Fruit fly (Drosophila melanogaster): ENCODE data around the gene P5CDh2.
A peak's percentile ranks its signal among the peaks of the same experiment; 100 is the strongest.

The P5CDh2 gene

DNA sequence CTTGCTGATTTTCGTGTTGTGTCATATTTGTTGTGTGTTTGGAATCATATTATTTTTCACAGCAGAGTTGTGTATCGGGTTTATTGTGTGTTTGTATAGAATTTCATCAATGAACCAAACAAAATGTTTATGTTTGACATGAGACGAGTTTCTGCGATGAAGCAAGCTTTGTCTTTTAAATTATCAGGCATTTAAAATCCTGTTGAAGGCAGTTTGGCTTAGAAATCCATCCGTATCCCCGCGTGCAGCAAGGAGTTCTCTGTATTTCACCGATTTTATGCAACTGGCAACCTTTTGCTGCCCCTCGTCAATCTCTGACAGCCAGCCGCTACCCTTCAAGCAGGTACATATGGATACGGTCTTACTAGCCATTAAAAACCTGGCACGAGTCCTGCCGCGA, 9.9 kb upstream of the P5CDh2 start, which contains the start of the genes CG6569 and Cby:
Gene CG6569, minus strand, starts transcription at position 101 of the 400 bp plus-strand sequence.
Gene Cby, plus strand, starts transcription at position 185 of the 400 bp plus-strand sequence.
- no peak for TF ChIP-seq CG8159 (tag; optimal IDR thresholded peaks at IDR 0.05)
- TF ChIP-seq CG4496 (GFP tag; IDR thresholded peaks at IDR 0.05), result no peak
- TF ChIP-seq CG10348 (GFP tag; IDR thresholded peaks at IDR 0.05), result no peak
- no peak for TF ChIP-seq EcR (GFP tag; optimal IDR thresholded peaks at IDR 0.05)
- no peak for TF ChIP-seq Ets98B (GFP tag; IDR thresholded peaks at IDR 0.05)

DNA sequence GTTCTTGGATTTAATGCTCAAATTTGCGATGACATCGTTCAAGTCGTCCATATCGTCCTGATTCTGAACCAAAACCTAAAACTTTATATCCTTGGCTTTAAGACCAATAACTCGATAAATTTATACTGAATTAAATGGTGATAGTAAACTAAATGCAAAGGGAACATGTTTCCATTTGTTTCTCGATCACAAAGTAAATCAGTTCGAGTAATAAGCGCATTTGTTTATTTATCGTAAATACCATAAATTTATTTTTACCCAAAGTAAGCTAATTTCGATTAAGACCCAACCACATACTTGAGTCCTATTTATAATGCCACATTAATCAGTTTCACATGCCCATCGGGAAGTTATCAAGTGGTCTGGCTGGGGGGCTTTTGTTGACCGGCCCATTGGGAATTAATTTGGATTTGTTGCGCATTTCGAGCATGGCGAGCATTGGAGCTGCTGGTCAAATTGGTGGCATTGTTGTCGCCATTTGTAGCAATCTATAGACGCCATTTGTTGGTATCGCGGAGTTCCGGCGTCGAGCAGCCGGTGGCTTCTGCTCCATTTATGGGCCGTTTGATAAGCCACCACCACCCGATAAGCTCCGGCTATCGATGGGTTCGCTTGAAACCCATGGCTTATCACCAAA, 8.2 kb upstream of the P5CDh2 start, which contains the start of gene CG31174:
Gene CG31174, minus strand, starts transcription at position 51 of the 637 bp plus-strand sequence.
- TF ChIP-seq CG10348 (GFP tag; IDR thresholded peaks at IDR 0.05) (no peak), CG4496 (GFP tag; IDR thresholded peaks at IDR 0.05) (no peak), CG8301 (tag; optimal IDR thresholded peaks at IDR 0.05) (no peak), D1 (tag; optimal IDR thresholded peaks at IDR 0.05) (no peak), fd96Ca (GFP tag; IDR thresholded peaks at IDR 0.05) (no peak), Snoo (tag; optimal IDR thresholded peaks at IDR 0.05) (no peak), rn (GFP tag; IDR thresholded peaks at IDR 0.05) (no peak), Pif1A (GFP tag; optimal IDR thresholded peaks at IDR 0.05) (no peak)

DNA sequence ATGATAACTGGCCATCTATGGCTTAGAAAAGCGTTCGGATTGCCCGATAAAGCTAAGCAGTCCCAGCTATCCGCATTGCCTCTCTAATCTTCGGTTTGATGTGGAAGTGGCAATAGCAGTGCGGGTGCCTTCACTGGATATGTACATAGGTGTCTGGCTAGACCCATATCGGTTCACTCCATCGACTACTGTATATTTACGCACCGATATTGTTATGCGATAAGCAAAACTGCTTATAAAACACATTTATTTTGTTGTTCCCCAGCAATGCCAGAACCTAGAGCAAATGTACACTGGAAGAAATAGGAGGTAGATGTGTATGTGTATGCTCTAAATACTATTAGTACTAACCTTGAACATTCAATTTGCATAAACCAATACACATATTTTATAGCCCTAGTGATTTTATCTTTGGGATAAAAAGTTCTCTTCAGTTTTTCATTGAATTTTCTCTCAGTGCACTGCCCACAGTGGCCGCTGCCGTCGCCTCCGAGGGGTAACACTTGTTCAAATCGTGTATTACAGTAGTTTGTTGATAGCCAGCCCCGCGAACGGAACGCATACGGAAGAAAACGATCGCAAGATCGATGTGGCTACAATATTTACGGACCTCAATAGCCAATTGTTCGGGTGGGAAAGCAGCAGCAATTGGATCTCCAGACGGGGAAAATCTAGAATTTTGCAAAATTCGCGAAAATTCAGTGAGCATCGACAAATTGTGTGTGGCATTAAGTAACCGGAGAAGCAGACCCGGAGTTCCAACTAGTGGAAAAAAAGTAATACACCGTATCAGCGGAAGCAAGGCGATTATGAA, 7.4 kb upstream of the P5CDh2 start, which contains the start of gene CG31431:
Gene CG31431, plus strand, starts transcription at position 524 of the 814 bp plus-strand sequence.
- TF ChIP-seq D1 (tag; optimal IDR thresholded peaks at IDR 0.05), result no peak
- peak; percentile 74 for TF ChIP-seq rn (GFP tag; IDR thresholded peaks at IDR 0.05)
- peak; percentile 85 for TF ChIP-seq CG8159 (tag; optimal IDR thresholded peaks at IDR 0.05)
- peak; percentile 62 for TF ChIP-seq CG10348 (GFP tag; IDR thresholded peaks at IDR 0.05)
- peak; percentile 82 for TF ChIP-seq Pif1B (GFP tag; optimal IDR thresholded peaks at IDR 0.05)
- TF ChIP-seq CG34367 (tag; optimal IDR thresholded peaks at IDR 0.05), result peak; percentile 78
- peak; percentile 66 for TF ChIP-seq gl (tag; optimal IDR thresholded peaks at IDR 0.05)
- peak; percentile 87 for TF ChIP-seq CG17806 (tag; optimal IDR thresholded peaks at IDR 0.05)
- peak; percentile 95 for TF ChIP-seq CG32121 (GFP tag; IDR thresholded peaks at IDR 0.05)
- no peak for TF ChIP-seq CG13204 (GFP tag; optimal IDR thresholded peaks at IDR 0.05)
- peak; percentile 90 for TF ChIP-seq CG12605 (GFP tag; IDR thresholded peaks at IDR 0.05)
- peak; percentile 93 for TF ChIP-seq Ets98B (GFP tag; IDR thresholded peaks at IDR 0.05)
- peak; percentile 28 for TF ChIP-seq Snoo (tag; optimal IDR thresholded peaks at IDR 0.05)
- no peak for TF ChIP-seq EcR (GFP tag; optimal IDR thresholded peaks at IDR 0.05)
- peak; percentile 89 for TF ChIP-seq CG14655 (GFP tag; optimal IDR thresholded peaks at IDR 0.05)
- TF ChIP-seq Pif1A (GFP tag; optimal IDR thresholded peaks at IDR 0.05), result peak; percentile 82
- TF ChIP-seq CG4496 (GFP tag; IDR thresholded peaks at IDR 0.05), result peak; percentile 94
- TF ChIP-seq fd96Ca (GFP tag; IDR thresholded peaks at IDR 0.05), result peak; percentile 90
- TF ChIP-seq CG8301 (tag; optimal IDR thresholded peaks at IDR 0.05), result peak; percentile 91
- peak; percentile 85 for TF ChIP-seq CG15710 (tag; optimal IDR thresholded peaks at IDR 0.05)
- peak; percentile 81 for TF ChIP-seq CG9948 (tag; optimal IDR thresholded peaks at IDR 0.05)

DNA sequence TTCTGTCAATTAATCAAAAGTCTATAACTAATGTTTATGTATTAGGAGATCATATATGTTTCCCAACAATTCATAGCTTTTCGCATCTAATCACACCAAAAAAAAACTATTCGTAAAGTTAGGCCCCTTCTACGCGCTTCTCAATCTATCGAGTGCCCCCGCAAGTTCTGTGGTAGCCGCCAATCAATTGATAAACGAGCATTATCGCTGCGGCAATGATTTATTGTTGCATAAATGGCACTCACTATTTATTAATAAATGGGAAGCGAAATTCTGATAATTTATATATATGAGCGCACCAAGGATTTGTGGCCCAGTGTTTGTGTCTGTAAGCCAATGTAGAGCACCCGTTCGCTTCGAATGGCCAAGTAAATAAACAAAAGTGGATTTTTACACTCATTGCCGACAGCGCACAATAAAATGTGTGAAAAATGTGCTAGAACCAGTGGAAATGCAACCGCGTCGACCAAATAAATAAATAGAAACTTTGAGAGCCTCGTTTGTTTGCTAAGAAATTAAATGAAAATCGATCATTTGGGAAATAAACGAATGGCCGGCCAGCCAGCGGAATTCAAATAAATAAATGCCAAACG, 6.3 kb upstream of the P5CDh2 start:
- TF ChIP-seq CG8301 (tag; optimal IDR thresholded peaks at IDR 0.05) (no peak), Pif1A (GFP tag; optimal IDR thresholded peaks at IDR 0.05) (no peak), CG34367 (tag; optimal IDR thresholded peaks at IDR 0.05) (no peak), CG10348 (GFP tag; IDR thresholded peaks at IDR 0.05) (no peak), gl (tag; optimal IDR thresholded peaks at IDR 0.05) (no peak), EcR (GFP tag; optimal IDR thresholded peaks at IDR 0.05) (no peak), CG9948 (tag; optimal IDR thresholded peaks at IDR 0.05) (no peak)

DNA sequence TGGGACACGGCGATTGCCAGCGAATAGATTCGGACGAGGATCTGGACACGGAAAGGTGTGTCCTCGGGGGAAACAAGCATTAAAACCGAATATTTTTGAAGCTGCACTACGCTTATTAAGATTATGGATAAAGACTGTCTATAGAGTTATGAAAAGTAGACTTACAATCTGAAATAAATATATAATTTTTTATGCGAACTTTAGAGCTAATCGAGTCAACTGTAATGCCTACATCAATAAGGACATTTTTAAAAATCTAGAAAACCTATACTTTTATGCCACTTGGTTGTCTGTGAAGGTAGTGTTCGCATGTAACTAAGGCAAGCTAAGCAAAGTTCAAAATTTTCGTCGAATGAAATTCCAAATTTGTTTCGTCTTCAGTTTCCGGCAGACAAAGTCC, 4.3 kb upstream of the P5CDh2 start, which contains the start of gene CG31178:
Gene CG31178, plus strand, starts transcription at position 301 of the 400 bp plus-strand sequence.
- TF ChIP-seq CG17806 (tag; optimal IDR thresholded peaks at IDR 0.05) (no peak), CG13204 (GFP tag; optimal IDR thresholded peaks at IDR 0.05) (no peak), CG8159 (tag; optimal IDR thresholded peaks at IDR 0.05) (no peak), gl (tag; optimal IDR thresholded peaks at IDR 0.05) (no peak), CG15710 (tag; optimal IDR thresholded peaks at IDR 0.05) (no peak), CG34367 (tag; optimal IDR thresholded peaks at IDR 0.05) (no peak), CG12605 (GFP tag; IDR thresholded peaks at IDR 0.05) (no peak), CG9948 (tag; optimal IDR thresholded peaks at IDR 0.05) (no peak), CG14655 (GFP tag; optimal IDR thresholded peaks at IDR 0.05) (no peak)

DNA sequence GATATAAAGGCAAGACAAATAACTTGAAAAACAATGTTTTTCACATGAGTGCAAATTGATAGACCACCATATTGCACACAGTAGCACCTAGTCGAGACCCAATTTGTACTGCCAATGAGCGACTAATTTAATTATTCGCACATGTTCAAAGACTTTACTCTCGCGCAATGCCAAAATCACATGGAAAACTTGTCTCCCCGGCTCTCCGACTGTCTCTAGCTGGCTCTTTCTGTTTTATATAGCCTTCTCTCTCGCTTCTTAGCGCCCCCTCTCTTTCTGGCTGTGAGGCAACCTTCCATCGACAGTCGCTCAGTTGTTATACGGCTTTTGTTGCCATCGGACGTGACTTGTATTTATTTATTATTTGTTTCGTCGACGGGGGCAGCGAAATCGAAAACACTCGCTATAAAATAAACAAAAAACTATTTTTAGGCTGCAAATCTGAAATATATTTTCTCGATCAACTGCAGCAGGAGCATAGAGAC, 2.7 kb upstream of the P5CDh2 start, which contains the start of gene CG6656:
Gene CG6656, plus strand, starts transcription at position 312 of the 485 bp plus-strand sequence.
- peak; percentile 81; the same call in 1 of the 2 replicates for TF ChIP-seq Ets98B (GFP tag; IDR thresholded peaks at IDR 0.05)
- peak; percentile 26 for TF ChIP-seq CG13204 (GFP tag; optimal IDR thresholded peaks at IDR 0.05)
- peak; percentile 86 for TF ChIP-seq EcR (GFP tag; optimal IDR thresholded peaks at IDR 0.05)
- TF ChIP-seq Snoo (tag; optimal IDR thresholded peaks at IDR 0.05), result peak; percentile 47
- TF ChIP-seq CG9948 (tag; optimal IDR thresholded peaks at IDR 0.05), result no peak
- peak; percentile 11 for TF ChIP-seq CG15710 (tag; optimal IDR thresholded peaks at IDR 0.05)
- TF ChIP-seq rn (GFP tag; IDR thresholded peaks at IDR 0.05), result no peak
- TF ChIP-seq Pif1A (GFP tag; optimal IDR thresholded peaks at IDR 0.05), result peak; percentile 29
- TF ChIP-seq CG32121 (GFP tag; IDR thresholded peaks at IDR 0.05), result peak; percentile 67
- TF ChIP-seq CG34367 (tag; optimal IDR thresholded peaks at IDR 0.05), result no peak
- TF ChIP-seq CG12605 (GFP tag; IDR thresholded peaks at IDR 0.05), result peak; percentile 74; the same call in 1 of the 2 replicates
- TF ChIP-seq CG10348 (GFP tag; IDR thresholded peaks at IDR 0.05), result no peak
- TF ChIP-seq fd96Ca (GFP tag; IDR thresholded peaks at IDR 0.05), result peak; percentile 45; the same call in 1 of the 3 replicates
- no peak for TF ChIP-seq D1 (tag; optimal IDR thresholded peaks at IDR 0.05)
- TF ChIP-seq CG8159 (tag; optimal IDR thresholded peaks at IDR 0.05), result peak; percentile 28
- TF ChIP-seq Pif1B (GFP tag; optimal IDR thresholded peaks at IDR 0.05), result no peak
- no peak for TF ChIP-seq gl (tag; optimal IDR thresholded peaks at IDR 0.05)
- peak; percentile 61; the same call in 2 of the 3 replicates for TF ChIP-seq CG4496 (GFP tag; IDR thresholded peaks at IDR 0.05)
